Comparison of ENCODE assay signal across 1 fruit fly cellular context in the genomic region with DNA sequence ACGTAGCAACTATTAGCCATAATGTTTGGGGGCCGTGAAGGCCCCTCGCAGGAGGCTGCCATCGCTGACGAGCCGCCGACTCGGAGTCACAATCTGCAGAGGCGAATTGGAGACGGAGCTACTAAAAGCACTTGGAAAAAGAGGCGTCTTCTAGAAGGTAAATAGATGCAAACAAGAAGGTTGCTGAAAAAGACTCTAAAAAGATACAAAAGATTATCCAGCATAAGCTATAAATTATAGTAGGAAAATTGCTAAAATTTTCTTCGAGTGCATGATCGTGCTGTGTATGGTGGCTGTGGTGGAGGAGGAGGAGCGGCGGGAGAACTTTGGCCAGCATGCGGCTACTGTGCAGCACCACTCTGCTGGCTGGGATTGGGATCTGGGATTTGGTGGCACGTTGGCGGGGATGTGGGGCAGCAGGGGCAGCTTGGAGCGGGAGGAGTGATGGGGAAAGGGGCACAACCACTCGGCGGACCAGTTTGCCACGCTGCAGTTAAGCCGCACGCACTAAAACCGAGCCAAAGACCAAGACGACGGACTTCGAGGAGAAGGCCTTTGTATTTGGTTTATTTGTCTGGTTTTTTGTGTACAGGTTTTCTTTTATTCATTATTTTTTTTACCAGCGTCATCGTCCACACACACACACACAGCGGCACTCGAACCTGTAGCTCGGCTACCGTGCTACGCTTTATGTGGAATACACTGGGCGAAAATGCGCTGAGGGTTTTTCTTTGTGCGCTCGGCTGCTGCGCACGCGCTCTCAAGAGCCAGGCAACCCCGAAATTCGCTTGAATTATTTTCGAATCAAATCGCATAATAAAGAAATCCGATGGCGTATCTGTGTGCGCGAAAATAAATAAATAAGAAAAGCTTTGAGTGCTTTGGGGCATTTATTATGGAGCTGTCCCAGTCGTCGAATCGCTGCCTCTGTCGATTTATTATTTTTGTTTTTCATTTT.
TF ChIP-seq lines count a peak whose summit lies in the region.

No protein-coding gene starts in this region.

TF ChIP-seq in whole organism, embryonic, 481 proteins besides CTCF, POLR2A, EP300 and RAD21 (continued from another document and continues in another):
- TF ChIP-seq eyg (GFP tag; optimal IDR thresholded peaks at IDR 0.05; lab: Kevin White, UChicago) (no peak), dmrt99B (tag; optimal IDR thresholded peaks at IDR 0.05; lab: Kevin White, UChicago) (no peak), CG3281 (GFP tag; optimal IDR thresholded peaks at IDR 0.05; lab: Kevin White, UChicago) (no peak), Sry-β (GFP tag; optimal IDR thresholded peaks at IDR 0.05; lab: Kevin White, UChicago) (no peak), CG1647 (GFP tag; optimal IDR thresholded peaks at IDR 0.05; lab: Kevin White, UChicago) (no peak), jumu (GFP tag; optimal IDR thresholded peaks at IDR 0.05; lab: Kevin White, UChicago) (no peak), tna (GFP tag; IDR thresholded peaks at IDR 0.05; lab: Robert Waterston, UW; ENCODE audit: partially characterized antibody) (no peak), Lpt (GFP tag; optimal IDR thresholded peaks at IDR 0.05; lab: Kevin White, UChicago) (no peak), CG2199 (GFP tag; IDR thresholded peaks at IDR 0.05; lab: Robert Waterston, UW) (no peak), bigmax (GFP tag; optimal IDR thresholded peaks at IDR 0.05; lab: Kevin White, UChicago) (no peak), pum (GFP tag; optimal IDR thresholded peaks at IDR 0.05; lab: Kevin White, UChicago) (no peak), CG1529 (GFP tag; optimal IDR thresholded peaks at IDR 0.05; lab: Kevin White, UChicago) (no peak), gce (GFP tag; IDR thresholded peaks at IDR 0.05; lab: Robert Waterston, UW) (0 out of 3 replicates have a peak, but pooled peaks have one; percentile 18), vfl (GFP tag; optimal IDR thresholded peaks at IDR 0.05; lab: Kevin White, UChicago) (no peak), Aef1 (GFP tag; IDR thresholded peaks at IDR 0.05; lab: Robert Waterston, UW) (no peak), fd3F (GFP tag; optimal IDR thresholded peaks at IDR 0.05; lab: Kevin White, UChicago) (no peak), peb (GFP tag; IDR thresholded peaks at IDR 0.05; lab: Robert Waterston, UW) (no peak), CG5953 (GFP tag; IDR thresholded peaks at IDR 0.05; lab: Robert Waterston, UW) (peak; percentile 24; the same call in 1 of the 2 replicates), pzg (GFP tag; optimal IDR thresholded peaks at IDR 0.05; lab: Kevin White, UChicago) (no peak), slp2 (GFP tag; optimal IDR thresholded peaks at IDR 0.05; lab: Kevin White, UChicago) (no peak), CG3407 (GFP tag; optimal IDR thresholded peaks at IDR 0.05; lab: Kevin White, UChicago) (no peak), NFAT (GFP tag; IDR thresholded peaks at IDR 0.05; lab: Robert Waterston, UW) (no peak), CG30020 (tag; optimal IDR thresholded peaks at IDR 0.05; lab: Kevin White, UChicago) (no peak), disco-r (GFP tag; optimal IDR thresholded peaks at IDR 0.05; lab: Kevin White, UChicago) (no peak), Bdp1 (GFP tag; optimal IDR thresholded peaks at IDR 0.05; lab: Kevin White, UChicago) (no peak), ap (GFP tag; IDR thresholded peaks at IDR 0.05; lab: Robert Waterston, UW) (no peak), CG11504 (tag; optimal IDR thresholded peaks at IDR 0.05; lab: Kevin White, UChicago) (no peak), CG32772 (GFP tag; IDR thresholded peaks at IDR 0.05; lab: Robert Waterston, UW) (peak; percentile 47), hkb (optimal IDR thresholded peaks at IDR 0.05; lab: Kevin White, UChicago) (no peak), hkb (GFP tag; IDR thresholded peaks at IDR 0.05; lab: Robert Waterston, UW) (no peak; the same call in 1 of the 2 replicates), Med (GFP tag; lab: Kevin White, UChicago) (peak; percentile 68), ranshi (GFP tag; IDR thresholded peaks at IDR 0.05; lab: Robert Waterston, UW) (peak; percentile 17; the same call in 1 of the 2 replicates), CG10366 (GFP tag; IDR thresholded peaks at IDR 0.05; lab: Robert Waterston, UW) (peak; percentile 40; the same call in 1 of the 2 replicates), CG12391 (tag; optimal IDR thresholded peaks at IDR 0.05; lab: Kevin White, UChicago) (peak; percentile 13), trh (GFP tag; optimal IDR thresholded peaks at IDR 0.05; lab: Kevin White, UChicago) (no peak), CG31224 (GFP tag; IDR thresholded peaks at IDR 0.05; lab: Robert Waterston, UW) (no peak), Hr51 (GFP tag; optimal IDR thresholded peaks at IDR 0.05; lab: Kevin White, UChicago) (no peak), fu2 (GFP tag; optimal IDR thresholded peaks at IDR 0.05; lab: Kevin White, UChicago) (no peak), unpg (GFP tag; optimal IDR thresholded peaks at IDR 0.05; lab: Kevin White, UChicago) (no peak), CG6254 (GFP tag; optimal IDR thresholded peaks at IDR 0.05; lab: Kevin White, UChicago) (no peak), Max (GFP tag; optimal IDR thresholded peaks at IDR 0.05; lab: Kevin White, UChicago) (no peak), gfzf (GFP tag; optimal IDR thresholded peaks at IDR 0.05; lab: Kevin White, UChicago) (no peak), Ptx1 (GFP tag; IDR thresholded peaks at IDR 0.05; lab: Robert Waterston, UW) (peak; percentile 25), CG6854 (GFP tag; optimal IDR thresholded peaks at IDR 0.05; lab: Kevin White, UChicago) (no peak), CG17912 (GFP tag; optimal IDR thresholded peaks at IDR 0.05; lab: Kevin White, UChicago) (no peak), D19A (tag; optimal IDR thresholded peaks at IDR 0.05; lab: Kevin White, UChicago) (no peak), CG8359 (GFP tag; optimal IDR thresholded peaks at IDR 0.05; lab: Kevin White, UChicago; ENCODE audit: borderline replicate concordance) (no peak), E2f2 (GFP tag; IDR thresholded peaks at IDR 0.05; lab: Robert Waterston, UW) (no peak), CG7963 (GFP tag; IDR thresholded peaks at IDR 0.05; lab: Robert Waterston, UW; ENCODE audit: partially characterized antibody) (no peak), insv (GFP tag; optimal IDR thresholded peaks at IDR 0.05; lab: Kevin White, UChicago) (no peak), bcd (GFP tag; optimal IDR thresholded peaks at IDR 0.05; lab: Kevin White, UChicago) (no peak), toy (GFP tag; IDR thresholded peaks at IDR 0.05; lab: Robert Waterston, UW) (no peak), esg (GFP tag; conservative IDR thresholded peaks at IDR 0.05; lab: Robert Waterston, UW) (peak; percentile 9; the same call in 1 of the 2 replicates), CG12744 (GFP tag; optimal IDR thresholded peaks at IDR 0.05; lab: Kevin White, UChicago) (no peak), crol (GFP tag; IDR thresholded peaks at IDR 0.05; lab: Robert Waterston, UW) (peak; percentile 81), CG15073 (GFP tag; optimal IDR thresholded peaks at IDR 0.05; lab: Kevin White, UChicago) (no peak), CG12219 (GFP tag; optimal IDR thresholded peaks at IDR 0.05; lab: Kevin White, UChicago) (no peak), CG15269 (tag; optimal IDR thresholded peaks at IDR 0.05; lab: Kevin White, UChicago) (peak; percentile 5), mld (GFP tag; IDR thresholded peaks at IDR 0.05; lab: Robert Waterston, UW; ENCODE audit: partially characterized antibody) (no peak), CG13287 (GFP tag; IDR thresholded peaks at IDR 0.05; lab: Robert Waterston, UW; ENCODE audit: partially characterized antibody) (no peak), twi (tag; optimal IDR thresholded peaks at IDR 0.05; lab: Kevin White, UChicago) (no peak), tio (GFP tag; optimal IDR thresholded peaks at IDR 0.05; lab: Kevin White, UChicago) (no peak), Deaf1 (tag; optimal IDR thresholded peaks at IDR 0.05; lab: Kevin White, UChicago) (no peak), da (GFP tag; optimal IDR thresholded peaks at IDR 0.05; lab: Kevin White, UChicago) (no peak), Oaz (GFP tag; IDR thresholded peaks at IDR 0.05; lab: Robert Waterston, UW) (no peak), Hsf (GFP tag; optimal IDR thresholded peaks at IDR 0.05; lab: Kevin White, UChicago) (no peak), HmgZ (tag; optimal IDR thresholded peaks at IDR 0.05; lab: Kevin White, UChicago) (no peak), Trl (optimal IDR thresholded peaks at IDR 0.05; lab: Kevin White, UChicago) (no peak), Trl (GFP tag; optimal IDR thresholded peaks at IDR 0.05; lab: Kevin White, UChicago) (no peak), eve (GFP tag; optimal IDR thresholded peaks at IDR 0.05; lab: Kevin White, UChicago) (no peak), BEAF-32 (GFP tag; optimal IDR thresholded peaks at IDR 0.05; lab: Kevin White, UChicago) (no peak), al (GFP tag; IDR thresholded peaks at IDR 0.05; lab: Robert Waterston, UW) (no peak), Poxn (GFP tag; IDR thresholded peaks at IDR 0.05; lab: Robert Waterston, UW) (no peak), CoRest (tag; optimal IDR thresholded peaks at IDR 0.05; lab: Kevin White, UChicago) (no peak), Mes4 (GFP tag; optimal IDR thresholded peaks at IDR 0.05; lab: Kevin White, UChicago) (no peak), Blimp-1 (GFP tag; optimal IDR thresholded peaks at IDR 0.05; lab: Kevin White, UChicago) (no peak), CkIIα-i1 (GFP tag; IDR thresholded peaks at IDR 0.05; lab: Robert Waterston, UW) (no peak), MESR4 (GFP tag; optimal IDR thresholded peaks at IDR 0.05; lab: Kevin White, UChicago) (no peak), bab2 (GFP tag; optimal IDR thresholded peaks at IDR 0.05; lab: Kevin White, UChicago) (no peak), CG6654 (GFP tag; optimal IDR thresholded peaks at IDR 0.05; lab: Kevin White, UChicago) (no peak), sob (GFP tag; IDR thresholded peaks at IDR 0.05; lab: Robert Waterston, UW) (peak; percentile 42), ase (GFP tag; IDR thresholded peaks at IDR 0.05; lab: Robert Waterston, UW) (no peak), CG8089 (GFP tag; optimal IDR thresholded peaks at IDR 0.05; lab: Kevin White, UChicago) (peak; percentile 11), cato (GFP tag; optimal IDR thresholded peaks at IDR 0.05; lab: Kevin White, UChicago; ENCODE audit: borderline replicate concordance) (no peak), CG6683 (GFP tag; optimal IDR thresholded peaks at IDR 0.05; lab: Kevin White, UChicago) (no peak), CG17829 (tag; optimal IDR thresholded peaks at IDR 0.05; lab: Kevin White, UChicago) (no peak), ab (GFP tag; optimal IDR thresholded peaks at IDR 0.05; lab: Kevin White, UChicago) (no peak), CG10321 (GFP tag; IDR thresholded peaks at IDR 0.05; lab: Robert Waterston, UW) (0 out of 2 replicates have a peak, but pooled peaks have one; percentile 15), vnd (GFP tag; IDR thresholded peaks at IDR 0.05; lab: Robert Waterston, UW; ENCODE audit: partially characterized antibody) (no peak), CG13894 (tag; optimal IDR thresholded peaks at IDR 0.05; lab: Kevin White, UChicago) (no peak), bowl (GFP tag; IDR thresholded peaks at IDR 0.05; lab: Robert Waterston, UW) (peak; percentile 77), ems (GFP tag; optimal IDR thresholded peaks at IDR 0.05; lab: Kevin White, UChicago) (no peak), ttk (GFP tag; IDR thresholded peaks at IDR 0.05; lab: Robert Waterston, UW) (peak; percentile 11; the same call in 1 of the 2 replicates), ci (GFP tag; IDR thresholded peaks at IDR 0.05; lab: Robert Waterston, UW) (peak; percentile 74; the same call in 2 of the 3 replicates), MBD-R2 (GFP tag; IDR thresholded peaks at IDR 0.05; lab: Robert Waterston, UW) (no peak), CG17186 (GFP tag; optimal IDR thresholded peaks at IDR 0.05; lab: Kevin White, UChicago) (no peak), CG17568 (GFP tag; optimal IDR thresholded peaks at IDR 0.05; lab: Kevin White, UChicago) (no peak), grau (tag; optimal IDR thresholded peaks at IDR 0.05; lab: Kevin White, UChicago) (no peak), luna (GFP tag; optimal IDR thresholded peaks at IDR 0.05; lab: Kevin White, UChicago) (no peak), HLH54F (GFP tag; optimal IDR thresholded peaks at IDR 0.05; lab: Kevin White, UChicago) (no peak), CG3847 (GFP tag; IDR thresholded peaks at IDR 0.05; lab: Robert Waterston, UW) (no peak), TFAM (GFP tag; optimal IDR thresholded peaks at IDR 0.05; lab: Kevin White, UChicago) (no peak), CG14710 (tag; optimal IDR thresholded peaks at IDR 0.05; lab: Kevin White, UChicago) (no peak), salm (tag; optimal IDR thresholded peaks at IDR 0.05; lab: Kevin White, UChicago) (no peak), CG31388 (GFP tag; optimal IDR thresholded peaks at IDR 0.05; lab: Kevin White, UChicago) (no peak), CG8281 (tag; optimal IDR thresholded peaks at IDR 0.05; lab: Kevin White, UChicago) (no peak), ash1 (GFP tag; optimal IDR thresholded peaks at IDR 0.05; lab: Kevin White, UChicago) (no peak), lbe (GFP tag; optimal IDR thresholded peaks at IDR 0.05; lab: Kevin White, UChicago) (peak; percentile 70), CG34376 (GFP tag; optimal IDR thresholded peaks at IDR 0.05; lab: Kevin White, UChicago) (no peak), croc (GFP tag; conservative IDR thresholded peaks at IDR 0.05; lab: Robert Waterston, UW) (peak; percentile 14; the same call in 1 of the 3 replicates), HHEX (GFP tag; optimal IDR thresholded peaks at IDR 0.05; lab: Kevin White, UChicago) (no peak), yki (optimal IDR thresholded peaks at IDR 0.05; lab: Kevin White, UChicago) (no peak), lov (optimal IDR thresholded peaks at IDR 0.05; lab: Kevin White, UChicago) (no peak), lov (GFP tag; IDR thresholded peaks at IDR 0.05; lab: Robert Waterston, UW) (peak; percentile 64; the same call in 2 of the 3 replicates), CG9727 (GFP tag; optimal IDR thresholded peaks at IDR 0.05; lab: Kevin White, UChicago) (no peak), D (optimal IDR thresholded peaks at IDR 0.05; lab: Kevin White, UChicago) (no peak), D (GFP tag; optimal IDR thresholded peaks at IDR 0.05; lab: Kevin White, UChicago) (no peak), ewg (GFP tag; optimal IDR thresholded peaks at IDR 0.05; lab: Kevin White, UChicago) (no peak), CG11093 (GFP tag; IDR thresholded peaks at IDR 0.05; lab: Robert Waterston, UW) (0 out of 3 replicates have a peak, but pooled peaks have one; percentile 29), CG4328 (GFP tag; optimal IDR thresholded peaks at IDR 0.05; lab: Kevin White, UChicago) (no peak), CG5245 (GFP tag; optimal IDR thresholded peaks at IDR 0.05; lab: Kevin White, UChicago) (no peak), CG6791 (GFP tag; IDR thresholded peaks at IDR 0.05; lab: Robert Waterston, UW; ENCODE audit: partially characterized antibody) (no peak), dimm (GFP tag; IDR thresholded peaks at IDR 0.05; lab: Robert Waterston, UW) (no peak), maf-S (GFP tag; optimal IDR thresholded peaks at IDR 0.05; lab: Kevin White, UChicago) (no peak)
